Fruit fly (Drosophila melanogaster): Measurements from ENCODE around the gene CG7886.

Gene CG7886

DNA sequence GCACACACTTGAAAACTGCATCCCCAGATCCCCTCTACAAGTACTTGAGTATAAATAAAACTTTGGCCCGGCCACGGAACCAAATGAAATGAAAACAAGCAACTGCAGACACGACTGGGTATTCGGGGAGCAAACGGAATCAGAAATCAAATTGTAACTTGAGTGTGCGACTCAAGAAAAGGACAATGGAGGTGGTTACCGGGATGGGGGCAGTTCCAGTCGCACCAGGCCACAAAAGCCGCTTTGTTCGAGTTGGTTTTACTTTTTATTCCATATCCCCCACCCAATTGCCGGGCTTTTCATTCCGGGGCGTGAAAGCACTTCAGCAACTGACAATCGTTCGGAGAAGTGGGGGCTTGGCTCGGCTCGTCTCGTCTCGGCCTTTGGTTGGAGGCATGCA, 35.5 kb upstream of the CG7886 start (continued):
- TF ChIP-seq dsx (GFP tag; optimal IDR thresholded peaks at IDR 0.05; ENCODE audit: poor library complexity, severe bottlenecking) (peak; percentile 26), OdsH (GFP tag; optimal IDR thresholded peaks at IDR 0.05) (no peak), Ets21C (GFP tag; optimal IDR thresholded peaks at IDR 0.05) (no peak), Eip78C (GFP tag) (no peak), net (GFP tag; optimal IDR thresholded peaks at IDR 0.05) (no peak), fd59A (GFP tag; optimal IDR thresholded peaks at IDR 0.05) (no peak), CG6163 (GFP tag; IDR thresholded peaks at IDR 0.05) (peak; percentile 31; the same call in 1 of the 3 replicates), Smox (GFP tag; optimal IDR thresholded peaks at IDR 0.05) (no peak), CG11762 (GFP tag; optimal IDR thresholded peaks at IDR 0.05; ENCODE audit: insufficient read depth) (no peak), esn (GFP tag; optimal IDR thresholded peaks at IDR 0.05) (no peak), ss (GFP tag; optimal IDR thresholded peaks at IDR 0.05) (peak; percentile 12 to 55)

- TF ChIP-seq CG32006 (GFP tag; optimal IDR thresholded peaks at IDR 0.05) (no peak), Met (GFP tag; optimal IDR thresholded peaks at IDR 0.05) (peak; percentile 33), CG3032 (tag; optimal IDR thresholded peaks at IDR 0.05) (no peak), topi (GFP tag; optimal IDR thresholded peaks at IDR 0.05) (peak; percentile 40), CG8319 (GFP tag; optimal IDR thresholded peaks at IDR 0.05) (no peak), Eip78C (GFP tag) (peak; percentile 89), Eip75B (GFP tag; optimal IDR thresholded peaks at IDR 0.05) (no peak), svp (GFP tag) (peak; percentile 83), eg (GFP tag; IDR thresholded peaks at IDR 0.05) (no peak), CG31627 (GFP tag; optimal IDR thresholded peaks at IDR 0.05) (no peak), CG10669 (GFP tag; optimal IDR thresholded peaks at IDR 0.05) (no peak), Hr4 (GFP tag; optimal IDR thresholded peaks at IDR 0.05) (no peak), net (GFP tag; optimal IDR thresholded peaks at IDR 0.05) (no peak), Sox102F (GFP tag; optimal IDR thresholded peaks at IDR 0.05) (peak; percentile 6), Hr38 (GFP tag; optimal IDR thresholded peaks at IDR 0.05) (no peak), fd59A (GFP tag; optimal IDR thresholded peaks at IDR 0.05) (no peak), CG34406 (GFP tag; optimal IDR thresholded peaks at IDR 0.05) (no peak), OdsH (GFP tag; optimal IDR thresholded peaks at IDR 0.05) (no peak), esn (GFP tag; optimal IDR thresholded peaks at IDR 0.05) (no peak), spab (GFP tag; optimal IDR thresholded peaks at IDR 0.05) (no peak)
These were observed 34.7 kb upstream of the CG7886 start for dm6 chr3R:14677065-14677464.

DNA sequence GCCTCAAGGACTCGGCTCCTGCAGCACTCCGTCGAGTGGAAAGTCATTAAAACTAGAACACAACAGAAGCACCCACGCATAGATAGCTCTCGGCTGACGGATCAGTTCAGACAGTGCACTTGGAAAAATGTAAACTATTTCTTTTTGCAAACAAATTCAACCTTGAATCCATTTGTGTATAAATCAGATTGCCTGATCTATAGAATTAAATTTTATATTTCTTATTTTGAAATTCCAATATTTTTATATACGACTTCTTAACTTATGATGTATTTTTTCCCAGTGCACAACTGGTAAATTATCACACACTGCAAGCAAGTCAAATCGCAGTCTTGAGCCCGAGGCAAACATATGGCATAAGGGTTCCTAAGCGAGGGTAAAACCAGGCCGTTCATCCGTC, 32.4 kb upstream of the CG7886 start:
- TF ChIP-seq Ets96B (tag; optimal IDR thresholded peaks at IDR 0.05) (peak; percentile 70), CG15336 (GFP tag; IDR thresholded peaks at IDR 0.05) (peak; percentile 71), Met (GFP tag; optimal IDR thresholded peaks at IDR 0.05) (peak; percentile 75), vri (GFP tag; optimal IDR thresholded peaks at IDR 0.05) (peak; percentile 51), Blimp-1 (GFP tag; optimal IDR thresholded peaks at IDR 0.05) (no peak), CG3032 (tag; optimal IDR thresholded peaks at IDR 0.05) (peak; percentile 68), CG11294 (GFP tag; IDR thresholded peaks at IDR 0.05) (peak; percentile 58), topi (GFP tag; optimal IDR thresholded peaks at IDR 0.05) (peak; percentile 77), dac (GFP tag; optimal IDR thresholded peaks at IDR 0.05) (no peak), achi (GFP tag; optimal IDR thresholded peaks at IDR 0.05) (peak; percentile 57), Gug (GFP tag; IDR thresholded peaks at IDR 0.05) (peak; percentile 59), CG11902 (GFP tag; optimal IDR thresholded peaks at IDR 0.05) (peak; percentile 22), dsx (GFP tag; optimal IDR thresholded peaks at IDR 0.05; ENCODE audit: poor library complexity, severe bottlenecking) (peak; percentile 62), CG9139 (GFP tag; optimal IDR thresholded peaks at IDR 0.05) (peak; percentile 36), Eip93F (GFP tag; optimal IDR thresholded peaks at IDR 0.05) (no peak), CG8632 (GFP tag; optimal IDR thresholded peaks at IDR 0.05) (peak; percentile 53), fd85E (GFP tag; optimal IDR thresholded peaks at IDR 0.05) (no peak), Eip75B (GFP tag; optimal IDR thresholded peaks at IDR 0.05) (peak; percentile 70), CG16779 (tag; optimal IDR thresholded peaks at IDR 0.05) (peak; percentile 7), spab (GFP tag; optimal IDR thresholded peaks at IDR 0.05) (peak; percentile 41), Lpt (GFP tag; optimal IDR thresholded peaks at IDR 0.05) (no peak), acj6 (GFP tag; optimal IDR thresholded peaks at IDR 0.05) (peak; percentile 49), salr (GFP tag; optimal IDR thresholded peaks at IDR 0.05) (peak; percentile 10 to 32), fd59A (GFP tag; optimal IDR thresholded peaks at IDR 0.05) (peak; percentile 32), Sox15 (GFP tag; optimal IDR thresholded peaks at IDR 0.05) (no peak), CG8119 (GFP tag; IDR thresholded peaks at IDR 0.05) (peak; percentile 74), CG6276 (GFP tag; optimal IDR thresholded peaks at IDR 0.05) (peak; percentile 28), CG6792 (GFP tag; optimal IDR thresholded peaks at IDR 0.05) (peak; percentile 60), CG11762 (GFP tag; optimal IDR thresholded peaks at IDR 0.05; ENCODE audit: insufficient read depth) (no peak), esn (GFP tag; optimal IDR thresholded peaks at IDR 0.05) (peak; percentile 77), CG10631 (GFP tag; optimal IDR thresholded peaks at IDR 0.05) (peak; percentile 64)

Measured in whole organism, prepupa.